Worm (Caenorhabditis elegans) whole organism, L4 larva: ENCODE results near the gene stc-1.

Experiments used
- F26F4.8 ChIP-seq: fragments of 200-800 bp; sonication (Bioruptor generic); conservative IDR thresholded peaks from 2 replicates; pipeline ENCODE4 v1.3.6; 2022; ENCODE audit warnings: missing genetic modification characterization, missing compliant biosample characterization
- Y48G9A.11 ChIP-seq: fragments of 200-800 bp; sonication (Bioruptor generic); IDR thresholded peaks from 2 replicates; pipeline ENCODE4 v1.3.6; 2022; ENCODE audit warnings: missing genetic modification reagents, missing genetic modification characterization, missing compliant biosample characterization
- ama-1 ChIP-seq: fragments of 150-350 bp; optimal IDR thresholded peaks from 2 replicates; lab custom pipeline; 2014; ENCODE audit warnings: inconsistent platforms, mixed read lengths
- ceh-44 ChIP-seq: fragments of 200-800 bp; sonication (Bioruptor generic); IDR thresholded peaks from 2 replicates; pipeline ENCODE4 v1.3.6; 2022; ENCODE audit warnings: missing genetic modification reagents, missing genetic modification characterization, missing compliant biosample characterization
- daf-12 ChIP-seq: fragments of 150-350 bp; optimal IDR thresholded peaks from 2 replicates; lab custom pipeline; 2014; ENCODE audit warnings: missing biosample characterization, missing genetic modification reagents, missing genetic modification characterization
- daf-16 ChIP-seq, 3 experiments: sonication (generic microtip); optimal IDR thresholded peaks; 2 replicates each; lab custom pipeline; 2016 to 2017; ENCODE audit warnings: missing genetic modification characterization in 3 of 3, missing genetic modification reagents in 3 of 3, mild to moderate bottlenecking in 2 of 3, missing compliant biosample characterization in 2 of 3, missing biosample characterization in 1 of 3, moderate library complexity in 1 of 3
- daf-19 ChIP-seq: fragments of 200-800 bp; sonication (Bioruptor generic); conservative IDR thresholded peaks from 2 replicates; pipeline ENCODE4 v1.3.6; 2022; ENCODE audit warnings: missing genetic modification characterization, missing compliant biosample characterization
- dmd-9 ChIP-seq: fragments of 200-800 bp; sonication (Bioruptor generic); IDR thresholded peaks from 2 replicates; pipeline ENCODE4 v1.3.6; 2022; ENCODE audit warnings: missing genetic modification reagents, missing genetic modification characterization, missing compliant biosample characterization
- dpl-1 ChIP-seq: fragments of 150-350 bp; optimal IDR thresholded peaks from 2 replicates; lab custom pipeline; 2014; ENCODE audit warnings: missing biosample characterization, missing genetic modification reagents, missing genetic modification characterization
- hif-1 ChIP-seq, 2 experiments: sonication (generic microtip); optimal IDR thresholded peaks; 2 replicates each; lab custom pipeline; 2016 to 2017; ENCODE audit warnings: missing compliant biosample characterization in 2 of 2, missing genetic modification characterization in 2 of 2, missing genetic modification reagents in 2 of 2, missing genotype in 2 of 2, mild to moderate bottlenecking in 1 of 2
- hlh-30 ChIP-seq: sonication (generic microtip); optimal IDR thresholded peaks from 2 replicates; lab custom pipeline; 2017; ENCODE audit warnings: antibody characterized with exemption, mild to moderate bottlenecking, missing genetic modification characterization, missing compliant biosample characterization; ENCODE audit not compliant: insufficient read depth
- jun-1 ChIP-seq: fragments of 150-350 bp; optimal IDR thresholded peaks from 2 replicates; lab custom pipeline; 2014; ENCODE audit warnings: missing biosample characterization, missing genetic modification reagents, missing genetic modification characterization
- lin-1 ChIP-seq: fragments of 200-800 bp; sonication (Bioruptor generic); IDR thresholded peaks from 2 replicates; pipeline ENCODE4 v1.3.6; 2022; ENCODE audit warnings: missing genetic modification reagents, missing genetic modification characterization, missing compliant biosample characterization
- lin-15B ChIP-seq: fragments of 150-350 bp; sonication (generic microtip); optimal IDR thresholded peaks from 3 replicates; lab custom pipeline; 2014; ENCODE audit warnings: missing biosample characterization, missing genetic modification characterization
- lin-38 ChIP-seq: fragments of 200-800 bp; sonication (Bioruptor generic); IDR thresholded peaks from 2 replicates; pipeline ENCODE4 v1.3.6; 2022; ENCODE audit warnings: missing genetic modification reagents, missing genetic modification characterization, missing compliant biosample characterization
- lir-3 ChIP-seq: sonication (generic microtip); optimal IDR thresholded peaks from 2 replicates; lab custom pipeline; 2016; ENCODE audit warnings: mild to moderate bottlenecking, missing genetic modification characterization, missing compliant biosample characterization
- lsy-2 ChIP-seq, 2 experiments: fragments of 150-350 bp in 1 of 2; sonication (generic microtip) in 1 of 2; optimal IDR thresholded peaks; 2 replicates each; lab custom pipeline; 2014 to 2017; ENCODE audit warnings: missing biosample characterization in 2 of 2, missing genetic modification characterization in 2 of 2
- mep-1 ChIP-seq: fragments of 150-350 bp; sonication (generic microtip); optimal IDR thresholded peaks from 3 replicates; lab custom pipeline; 2014; ENCODE audit warnings: missing biosample characterization, missing genetic modification characterization
- mes-2 ChIP-seq: sonication (generic microtip); optimal IDR thresholded peaks from 2 replicates; lab custom pipeline; 2016; ENCODE audit warnings: missing genotype, mild to moderate bottlenecking, missing genetic modification characterization, missing compliant biosample characterization; ENCODE audit not compliant: poor library complexity, severe bottlenecking
- nhr-11 ChIP-seq: fragments of 150-350 bp; optimal IDR thresholded peaks from 2 replicates; lab custom pipeline; 2014; ENCODE audit warnings: missing biosample characterization, missing genetic modification characterization
- nhr-237 ChIP-seq: sonication (generic microtip); optimal IDR thresholded peaks from 2 replicates; lab custom pipeline; 2017; ENCODE audit warnings: missing biosample characterization, missing genetic modification characterization
- nhr-25 ChIP-seq: sonication (generic microtip); optimal IDR thresholded peaks from 2 replicates; lab custom pipeline; 2017; ENCODE audit warnings: missing genetic modification characterization, mild to moderate bottlenecking, missing compliant biosample characterization, antibody characterized with exemption, moderate library complexity, borderline replicate concordance; ENCODE audit not compliant: insufficient read depth
- nhr-28 ChIP-seq: fragments of 150-350 bp; optimal IDR thresholded peaks from 2 replicates; lab custom pipeline; 2014; ENCODE audit warnings: missing biosample characterization, missing genetic modification characterization
- pha-4 ChIP-seq, 2 experiments: fragments of 150-350 bp in 1 of 2; fragments of 200-800 bp in 1 of 2; sonication (Bioruptor generic) in 1 of 2; IDR thresholded peaks in 1 of 2; optimal IDR thresholded peaks in 1 of 2; 2 replicates each; pipeline versions ENCODE4 v1.3.6 to Lab custom; 2014 to 2022; ENCODE audit warnings: missing genetic modification characterization in 2 of 2, missing genetic modification reagents in 2 of 2, missing biosample characterization in 1 of 2, missing compliant biosample characterization in 1 of 2
- pqm-1 ChIP-seq: sonication (generic microtip); optimal IDR thresholded peaks from 2 replicates; lab custom pipeline; 2017; ENCODE audit warnings: missing biosample characterization, missing genetic modification characterization
- saeg-2 ChIP-seq: fragments of 200-800 bp; sonication (Bioruptor generic); IDR thresholded peaks from 2 replicates; pipeline ENCODE4 v1.3.6; 2022; ENCODE audit warnings: missing genetic modification reagents, missing genetic modification characterization, missing compliant biosample characterization
- snpc-1.2 ChIP-seq: fragments of 200-800 bp; sonication (Bioruptor generic); IDR thresholded peaks from 2 replicates; pipeline ENCODE4 v1.3.6; 2022; ENCODE audit warnings: missing genetic modification reagents, missing genetic modification characterization, missing compliant biosample characterization
- tag-97 ChIP-seq: fragments of 200-800 bp; sonication (Bioruptor generic); IDR thresholded peaks from 2 replicates; pipeline ENCODE4 v1.3.6; 2022; ENCODE audit warnings: missing genetic modification characterization, missing compliant biosample characterization
- unc-130 ChIP-seq: sonication (generic microtip); optimal IDR thresholded peaks from 2 replicates; lab custom pipeline; 2016; ENCODE audit warnings: missing genetic modification reagents, missing genetic modification characterization, missing compliant biosample characterization
- zag-1 ChIP-seq: fragments of 150-350 bp; optimal IDR thresholded peaks from 2 replicates; lab custom pipeline; 2014; ENCODE audit warnings: missing biosample characterization, missing genetic modification characterization

The stc-1 gene

ce11 chrII:8583035-8583434 is 17.1 kb upstream of the stc-1 start:
- TF ChIP-seq hif-1 (tag; optimal IDR thresholded peaks at IDR 0.05; lab: Kevin White, UChicago), result no peak
- TF ChIP-seq lin-15B (tag; lab: Kevin White, UChicago), result no peak
- TF ChIP-seq unc-130 (GFP tag; lab: Kevin White, UChicago), result no peak
- TF ChIP-seq lin-38 (GFP tag; lab: Robert Waterston, UW), result 0 out of 2 replicates have a peak, but pooled peaks have one; percentile 28
- TF ChIP-seq ama-1 (lab: Kevin White, UChicago), result peak; percentile 58
- peak; percentile 7 for TF ChIP-seq hlh-30
- TF ChIP-seq lin-1 (GFP tag; lab: Robert Waterston, UW), result no peak
- TF ChIP-seq nhr-25 (tag; lab: Kevin White, UChicago), result no peak
- TF ChIP-seq saeg-2 (GFP tag; lab: Robert Waterston, UW), result no peak
- TF ChIP-seq zag-1, result no peak
- no peak for TF ChIP-seq jun-1

DNA sequence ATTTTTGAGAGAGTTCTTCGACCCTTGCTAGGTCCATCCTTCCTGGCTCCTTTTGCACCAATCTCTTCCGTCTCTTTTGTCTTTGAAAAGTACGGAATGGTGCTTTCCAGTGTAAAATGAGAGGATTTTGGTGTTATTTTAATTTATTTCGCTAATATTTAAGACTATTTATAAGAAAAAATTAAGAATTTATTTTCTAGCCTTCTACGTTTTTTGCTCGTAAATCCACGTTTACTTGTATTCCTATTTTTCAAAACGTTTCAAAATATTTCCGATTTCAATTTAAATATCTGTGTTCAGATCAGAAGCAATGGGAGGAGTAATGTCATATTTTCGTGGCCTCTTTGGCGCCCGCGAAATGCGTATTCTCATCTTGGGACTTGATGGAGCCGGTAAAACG is 15.8 kb upstream of the stc-1 start, which contains the start of gene arl-1:
Gene arl-1 (plus strand): TSS at position 301 of the 400 bp plus-strand sequence.
- TF ChIP-seq daf-16 (GFP tag; optimal IDR thresholded peaks at IDR 0.05; lab: Kevin White, UChicago) (no peak), daf-16 (tag; optimal IDR thresholded peaks at IDR 0.05; lab: Kevin White, UChicago) (no peak), dpl-1 (GFP tag; lab: Kevin White, UChicago) (no peak), mep-1 (tag; lab: Kevin White, UChicago) (no peak), zag-1 (no peak), unc-130 (GFP tag; lab: Kevin White, UChicago) (no peak), daf-19 (GFP tag; lab: Robert Waterston, UW) (no peak)

ce11 chrII:8577509-8578099 is 11.7 kb upstream of the stc-1 start, which contains the start of gene F54C9.9:
F54C9.9 (plus strand) TSS chrII:8578049.
- peak; percentile 54 for TF ChIP-seq unc-130 (GFP tag; lab: Kevin White, UChicago)
- TF ChIP-seq lir-3 (tag; lab: Kevin White, UChicago), result no peak
- no peak for TF ChIP-seq pqm-1 (tag; lab: Kevin White, UChicago)
- peak; percentile 11 for TF ChIP-seq nhr-28
- no peak for TF ChIP-seq ceh-44 (GFP tag; lab: Robert Waterston, UW)
- no peak for TF ChIP-seq dmd-9
- TF ChIP-seq lin-38 (GFP tag; lab: Robert Waterston, UW), result peak; percentile 82
- TF ChIP-seq pha-4 (GFP tag; IDR thresholded peaks at IDR 0.05; lab: Robert Waterston, UW), result peak; percentile 55; the same call in 1 of the 2 replicates
- TF ChIP-seq pha-4 (tag; optimal IDR thresholded peaks at IDR 0.05; lab: Kevin White, UChicago), result no peak
- TF ChIP-seq nhr-11 (tag; lab: Kevin White, UChicago), result no peak
- TF ChIP-seq mes-2, result peak; percentile 44
- peak; percentile 4 for TF ChIP-seq dpl-1 (GFP tag; lab: Kevin White, UChicago)
- TF ChIP-seq mep-1 (tag; lab: Kevin White, UChicago), result peak; percentile 2
- no peak for TF ChIP-seq Y48G9A.11 (GFP tag; lab: Robert Waterston, UW)
- TF ChIP-seq daf-12 (tag; lab: Kevin White, UChicago), result no peak
- peak in 1 of 2 experiments; percentile 61 for TF ChIP-seq lsy-2 (tag; optimal IDR thresholded peaks at IDR 0.05; lab: Kevin White, UChicago)
- TF ChIP-seq tag-97 (GFP tag; lab: Robert Waterston, UW), result no peak
- TF ChIP-seq lin-1 (GFP tag; lab: Robert Waterston, UW), result no peak
- TF ChIP-seq nhr-237, result no peak
- peak; percentile 64; the same call in 1 of the 2 replicates for TF ChIP-seq snpc-1.2

DNA sequence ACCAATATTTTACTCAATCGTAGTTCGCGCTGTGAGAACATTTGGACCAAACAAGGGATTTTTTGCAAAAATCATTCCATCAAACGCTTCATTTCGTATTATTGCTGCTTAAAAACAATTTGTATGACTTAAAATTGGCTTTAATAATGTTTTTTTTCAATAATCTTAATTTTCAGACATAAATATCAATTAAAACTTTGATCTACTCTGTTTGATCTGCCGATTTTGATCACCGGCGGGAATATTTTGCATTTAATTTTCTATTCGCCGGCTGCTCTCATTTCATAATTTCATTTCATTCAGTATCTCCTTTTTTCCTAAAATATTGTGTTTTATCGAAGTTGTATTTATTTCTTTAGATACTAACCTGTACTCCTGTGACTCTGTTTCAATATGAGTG is 9.2 kb upstream of the stc-1 start, which contains the start of gene puf-5:
Gene puf-5 (plus strand): TSS at position 358 of the 400 bp plus-strand sequence.
- peak; percentile 24 for TF ChIP-seq unc-130 (GFP tag; lab: Kevin White, UChicago)
- TF ChIP-seq lin-38 (GFP tag; lab: Robert Waterston, UW), result 0 out of 2 replicates have a peak, but pooled peaks have one; percentile 4
- TF ChIP-seq F26F4.8, result no peak
